Fruit fly (Drosophila melanogaster) whole organism, pupa: ENCODE data around the gene CG42820.

Source experiments
- CG10348 ChIP-seq: fragments of 200-800 bp; sonication (Bioruptor generic); IDR thresholded peaks from 2 replicates; pipeline ENCODE4 v1.3.6; 2022; ENCODE audit warnings: missing biosample characterization, missing genetic modification characterization
- CG12605 ChIP-seq: fragments of 200-800 bp; sonication (Bioruptor generic); IDR thresholded peaks from 2 replicates; pipeline ENCODE4 v1.3.6; 2022; ENCODE audit warnings: missing biosample characterization, missing genetic modification characterization
- CG13204 ChIP-seq: fragments of 200-800 bp; sonication (Bioruptor generic); optimal IDR thresholded peaks from 2 replicates; lab custom pipeline; 2018; ENCODE audit warnings: missing biosample characterization, mild to moderate bottlenecking, missing genetic modification characterization, moderate library complexity
- CG14655 ChIP-seq: fragments of 200-800 bp; sonication (Bioruptor generic); optimal IDR thresholded peaks from 3 replicates; lab custom pipeline; 2017; ENCODE audit warnings: mild to moderate bottlenecking, missing biosample characterization, missing genetic modification reagents, missing genetic modification characterization
- CG15710 ChIP-seq: fragments of 200-800 bp; sonication (Bioruptor generic); optimal IDR thresholded peaks from 2 replicates; lab custom pipeline; 2018; ENCODE audit warnings: missing biosample characterization, mild to moderate bottlenecking, missing genetic modification characterization, moderate library complexity
- CG17806 ChIP-seq: fragments of 200-800 bp; sonication (Bioruptor generic); optimal IDR thresholded peaks from 2 replicates; lab custom pipeline; 2018; ENCODE audit warnings: missing biosample characterization, mild to moderate bottlenecking, missing genetic modification characterization, moderate library complexity
- CG32121 ChIP-seq: fragments of 200-800 bp; sonication (Bioruptor generic); IDR thresholded peaks from 2 replicates; pipeline ENCODE4 v1.3.6; 2022; ENCODE audit warnings: missing biosample characterization, missing genetic modification characterization
- CG34367 ChIP-seq: fragments of 200-800 bp; sonication (Bioruptor generic); optimal IDR thresholded peaks from 2 replicates; lab custom pipeline; 2018; ENCODE audit warnings: missing biosample characterization, mild to moderate bottlenecking, missing genetic modification characterization
- CG4496 ChIP-seq: fragments of 200-800 bp; sonication (Bioruptor generic); IDR thresholded peaks from 3 replicates; pipeline ENCODE4 v1.3.6; 2022; ENCODE audit warnings: missing biosample characterization, missing genetic modification characterization
- CG8159 ChIP-seq: fragments of 200-800 bp; sonication (Bioruptor generic); optimal IDR thresholded peaks from 3 replicates; lab custom pipeline; 2018; ENCODE audit warnings: missing biosample characterization, mild to moderate bottlenecking, missing genetic modification characterization, moderate library complexity
- CG8301 ChIP-seq: fragments of 200-800 bp; sonication (Bioruptor generic); optimal IDR thresholded peaks from 2 replicates; lab custom pipeline; 2018; ENCODE audit warnings: missing biosample characterization, mild to moderate bottlenecking, missing genetic modification characterization
- CG9948 ChIP-seq: fragments of 200-800 bp; sonication (Bioruptor generic); optimal IDR thresholded peaks from 2 replicates; lab custom pipeline; 2018; ENCODE audit warnings: missing biosample characterization, mild to moderate bottlenecking, missing genetic modification characterization, moderate library complexity
- D1 ChIP-seq: fragments of 200-800 bp; sonication (Bioruptor generic); optimal IDR thresholded peaks from 2 replicates; lab custom pipeline; 2018; ENCODE audit warnings: missing biosample characterization, mild to moderate bottlenecking, missing genetic modification characterization, moderate library complexity
- EcR ChIP-seq: fragments of 200-800 bp; sonication (Bioruptor generic); optimal IDR thresholded peaks from 3 replicates; lab custom pipeline; 2019; ENCODE audit warnings: missing biosample characterization, missing genetic modification characterization, mild to moderate bottlenecking, moderate library complexity, missing genetic modification reagents
- Ets98B ChIP-seq: fragments of 200-800 bp; sonication (Bioruptor generic); IDR thresholded peaks from 2 replicates; pipeline ENCODE4 v1.3.6; 2022; ENCODE audit warnings: missing biosample characterization, missing genetic modification characterization
- Pif1A ChIP-seq: fragments of 200-800 bp; sonication (Bioruptor generic); optimal IDR thresholded peaks from 3 replicates; lab custom pipeline; 2016; ENCODE audit warnings: missing biosample characterization, missing genetic modification characterization
- Pif1B ChIP-seq: fragments of 200-800 bp; sonication (Bioruptor generic); optimal IDR thresholded peaks from 3 replicates; lab custom pipeline; 2016; ENCODE audit warnings: missing biosample characterization, missing genetic modification characterization
- Snoo ChIP-seq: fragments of 200-800 bp; sonication (Bioruptor generic); optimal IDR thresholded peaks from 3 replicates; lab custom pipeline; 2017; ENCODE audit warnings: missing biosample characterization, mild to moderate bottlenecking, missing genetic modification characterization, inconsistent platforms
- fd96Ca ChIP-seq: fragments of 200-800 bp; sonication (Bioruptor generic); IDR thresholded peaks from 3 replicates; pipeline ENCODE4 v1.3.6; 2022; ENCODE audit warnings: missing biosample characterization, missing genetic modification characterization
- gl ChIP-seq: fragments of 200-800 bp; sonication (Bioruptor generic); optimal IDR thresholded peaks from 2 replicates; lab custom pipeline; 2018; ENCODE audit warnings: missing biosample characterization, mild to moderate bottlenecking, missing genetic modification characterization
- rn ChIP-seq: fragments of 200-800 bp; sonication (Bioruptor generic); IDR thresholded peaks from 2 replicates; pipeline ENCODE4 v1.3.6; 2022; ENCODE audit warnings: missing biosample characterization, missing genetic modification characterization

Gene CG42820

DNA sequence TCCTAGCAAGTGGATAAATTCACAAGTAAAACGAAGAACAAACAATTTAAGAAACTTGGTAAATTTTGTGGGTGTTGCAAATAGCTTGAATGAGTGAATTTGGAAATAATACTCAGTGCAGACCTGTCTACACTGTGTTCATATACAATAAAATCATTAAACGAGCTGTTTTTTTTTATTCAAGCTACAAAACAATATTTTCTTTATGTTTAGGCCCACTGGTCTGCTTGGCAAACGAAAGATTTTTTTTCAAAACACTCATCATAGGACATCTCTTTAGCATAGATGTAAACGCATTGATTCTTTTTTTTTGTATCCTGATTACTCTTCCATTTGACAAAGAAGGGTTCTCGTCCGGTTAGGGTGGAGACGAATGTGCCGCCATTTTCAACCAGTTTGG lies at the start of gene CG42820:
CG42820 (minus strand) TSS at position 101 of the 400 bp plus-strand sequence.
- TF ChIP-seq rn = no peak
- TF ChIP-seq Pif1B (GFP tag; lab: Kevin White, UChicago) = no peak
- no peak for TF ChIP-seq CG14655 (GFP tag; lab: Kevin White, UChicago)
- TF ChIP-seq CG10348 (GFP tag; lab: Robert Waterston, UW) = no peak
- no peak for TF ChIP-seq CG8301 (tag; lab: Kevin White, UChicago)
- no peak for TF ChIP-seq Ets98B (GFP tag; lab: Robert Waterston, UW)
- TF ChIP-seq Pif1A = no peak

DNA sequence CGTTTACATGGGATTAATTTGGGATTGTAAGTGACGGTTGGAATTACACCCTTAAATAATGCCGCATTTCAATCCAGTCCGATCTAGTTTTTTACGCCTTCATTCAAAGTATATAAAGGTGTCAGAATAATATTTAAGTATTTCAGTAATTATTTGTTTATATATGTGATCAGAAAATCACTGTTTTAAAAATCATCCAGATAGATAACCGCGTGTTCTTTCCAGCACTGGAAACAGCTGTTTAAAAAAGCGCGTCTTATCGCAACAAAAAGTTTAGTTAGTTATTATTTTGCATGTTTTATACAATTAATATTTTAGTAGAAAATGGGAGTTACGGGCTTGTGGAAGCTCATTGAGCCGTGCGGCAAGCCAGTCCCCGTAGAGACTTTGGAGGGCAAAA lies 45.9 kb upstream of the CG42820 start, which contains the start of gene mus201:
mus201 (plus strand) TSS at position 118 of the 400 bp plus-strand sequence.
- TF ChIP-seq Pif1A (no peak), CG32121 (GFP tag; lab: Robert Waterston, UW) (no peak), gl (tag; lab: Kevin White, UChicago) (no peak), fd96Ca (no peak), EcR (GFP tag; lab: Kevin White, UChicago) (no peak), CG9948 (tag; lab: Kevin White, UChicago) (no peak), CG13204 (no peak)
- TF ChIP-seq, all 21 proteins: peak for 0

DNA sequence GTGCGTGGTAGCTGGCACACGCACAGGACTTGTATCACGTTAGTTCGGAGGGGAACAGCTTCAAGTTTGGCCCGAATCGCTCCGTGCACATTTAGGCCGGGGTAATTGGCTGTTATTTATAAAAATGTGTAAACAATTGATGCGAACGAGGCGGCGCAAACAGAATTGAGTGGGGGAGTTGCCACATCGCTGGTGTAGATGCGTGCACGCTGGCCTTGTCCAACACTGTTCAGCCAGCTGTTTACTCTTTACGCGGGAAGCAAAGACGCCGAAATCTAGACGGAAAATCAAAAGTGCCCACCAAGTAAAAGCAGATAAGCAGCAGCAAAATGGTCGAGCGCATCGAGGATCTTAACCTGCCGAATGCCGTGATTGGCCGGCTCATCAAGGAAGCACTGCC lies 45.0 kb upstream of the CG42820 start, which contains the start of the genes D12 and Chrac-14:
D12 (minus strand) TSS at position 190 of the 400 bp plus-strand sequence.
Chrac-14 (plus strand) TSS at position 230 of the 400 bp plus-strand sequence.
- TF ChIP-seq fd96Ca = no peak
- no peak for TF ChIP-seq CG9948 (tag; lab: Kevin White, UChicago)
- no peak for TF ChIP-seq gl (tag; lab: Kevin White, UChicago)
- TF ChIP-seq Ets98B (GFP tag; lab: Robert Waterston, UW) = no peak
- no peak for TF ChIP-seq Pif1A
- TF ChIP-seq rn = no peak
- no peak for TF ChIP-seq CG10348 (GFP tag; lab: Robert Waterston, UW)
- TF ChIP-seq CG17806 (tag; lab: Kevin White, UChicago) = no peak
- no peak for TF ChIP-seq CG8301 (tag; lab: Kevin White, UChicago)
- no peak for TF ChIP-seq CG15710
- TF ChIP-seq CG34367 (tag; lab: Kevin White, UChicago) = no peak
- no peak for TF ChIP-seq Pif1B (GFP tag; lab: Kevin White, UChicago)
- no peak for TF ChIP-seq CG4496
- TF ChIP-seq CG13204 = no peak
- no peak for TF ChIP-seq EcR (GFP tag; lab: Kevin White, UChicago)
- TF ChIP-seq, all 21 proteins: peak for 0

DNA sequence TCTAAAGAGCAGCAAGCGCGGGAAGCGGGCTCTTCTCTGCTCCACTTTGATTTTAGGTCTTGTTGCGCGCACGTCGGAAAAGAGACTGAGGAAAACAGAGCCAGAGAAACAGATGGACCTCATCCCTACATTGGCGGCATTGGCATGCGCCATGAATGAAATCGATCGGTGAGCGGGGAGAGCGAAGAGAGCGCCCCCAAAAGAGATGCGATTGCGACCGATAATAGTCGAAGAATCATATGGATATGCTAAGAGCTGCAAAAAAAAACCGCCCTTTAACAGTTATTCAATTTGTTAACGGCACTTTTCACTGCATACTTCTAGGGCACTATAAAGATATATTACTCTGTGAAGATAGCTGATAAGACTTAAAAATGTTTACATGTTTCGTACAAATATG lies 41.3 kb upstream of the CG42820 start, which contains the start of gene grk:
grk (minus strand) TSS at position 87 of the 400 bp plus-strand sequence.
- TF ChIP-seq Ets98B (GFP tag; lab: Robert Waterston, UW) = no peak
- TF ChIP-seq rn = no peak
- no peak for TF ChIP-seq CG9948 (tag; lab: Kevin White, UChicago)
- TF ChIP-seq Pif1A = no peak
- TF ChIP-seq fd96Ca = no peak
- no peak for TF ChIP-seq CG17806 (tag; lab: Kevin White, UChicago)
- no peak for TF ChIP-seq CG12605 (GFP tag; lab: Robert Waterston, UW)
- no peak for TF ChIP-seq CG8159 (tag; lab: Kevin White, UChicago)
- TF ChIP-seq Snoo (tag; lab: Kevin White, UChicago) = no peak
- no peak for TF ChIP-seq CG4496
- TF ChIP-seq Pif1B (GFP tag; lab: Kevin White, UChicago) = no peak
- TF ChIP-seq CG15710 = no peak
- TF ChIP-seq CG10348 (GFP tag; lab: Robert Waterston, UW) = no peak
- TF ChIP-seq EcR (GFP tag; lab: Kevin White, UChicago) = no peak

DNA sequence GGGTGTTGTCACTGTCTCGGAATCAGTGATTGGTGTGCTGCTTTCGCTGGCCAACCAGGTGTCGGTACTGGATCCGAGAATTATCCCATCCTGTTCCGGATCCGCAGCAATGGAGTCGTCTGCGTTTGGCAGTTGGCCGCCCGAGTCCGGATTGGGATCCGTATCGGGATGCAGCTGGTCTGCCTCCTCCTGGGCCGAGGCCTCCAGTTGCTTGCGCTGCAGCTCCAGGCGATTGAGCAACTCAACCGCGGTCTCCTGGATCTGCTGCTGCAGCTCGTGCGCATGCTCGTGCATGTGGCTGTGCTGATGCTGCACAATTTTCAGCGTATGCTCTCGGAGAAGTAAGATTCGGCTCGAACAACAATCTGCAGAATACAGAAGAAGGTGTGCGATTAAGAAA lies 39.9 kb upstream of the CG42820 start:
- TF ChIP-seq Ets98B (GFP tag; lab: Robert Waterston, UW) = no peak
- no peak for TF ChIP-seq CG17806 (tag; lab: Kevin White, UChicago)
- no peak for TF ChIP-seq CG10348 (GFP tag; lab: Robert Waterston, UW)
- no peak for TF ChIP-seq gl (tag; lab: Kevin White, UChicago)
- TF ChIP-seq CG8301 (tag; lab: Kevin White, UChicago) = no peak
- TF ChIP-seq CG13204 = no peak
- no peak for TF ChIP-seq EcR (GFP tag; lab: Kevin White, UChicago)

DNA sequence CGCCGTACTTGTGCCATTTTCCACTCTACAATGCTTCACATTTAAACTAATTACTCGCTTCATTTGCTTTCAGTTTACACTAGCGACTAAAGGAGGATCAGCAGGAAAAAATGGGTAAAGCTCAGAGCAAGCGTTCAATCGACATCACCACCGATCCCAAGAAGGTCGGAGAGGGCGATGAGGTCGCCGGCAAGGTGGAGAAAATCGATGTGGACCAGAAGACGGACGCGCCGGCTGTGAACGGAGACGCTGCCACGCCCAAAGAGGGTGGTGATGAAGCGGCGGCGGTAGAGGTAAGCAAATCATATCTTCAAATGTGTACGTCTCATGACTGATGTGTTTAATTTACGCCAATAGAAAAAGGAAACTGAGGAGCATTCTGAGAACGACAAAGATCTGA lies 34.6 kb upstream of the CG42820 start:
- TF ChIP-seq EcR (GFP tag; lab: Kevin White, UChicago) = no peak
- no peak for TF ChIP-seq CG32121 (GFP tag; lab: Robert Waterston, UW)
- no peak for TF ChIP-seq CG14655 (GFP tag; lab: Kevin White, UChicago)
- TF ChIP-seq CG15710 = no peak
- no peak for TF ChIP-seq CG8301 (tag; lab: Kevin White, UChicago)
- TF ChIP-seq CG9948 (tag; lab: Kevin White, UChicago) = no peak
- no peak for TF ChIP-seq CG10348 (GFP tag; lab: Robert Waterston, UW)
- no peak for TF ChIP-seq gl (tag; lab: Kevin White, UChicago)
- TF ChIP-seq CG13204 = no peak
- no peak for TF ChIP-seq CG12605 (GFP tag; lab: Robert Waterston, UW)
- TF ChIP-seq D1 (tag; lab: Kevin White, UChicago) = no peak
- TF ChIP-seq Pif1A = no peak
- no peak for TF ChIP-seq Ets98B (GFP tag; lab: Robert Waterston, UW)
- TF ChIP-seq CG4496 = no peak
- TF ChIP-seq CG17806 (tag; lab: Kevin White, UChicago) = no peak
- TF ChIP-seq, all 21 proteins: peak for 0
